Fruit fly (Drosophila melanogaster): Measurements from ENCODE around the gene CG34281.

DNA sequence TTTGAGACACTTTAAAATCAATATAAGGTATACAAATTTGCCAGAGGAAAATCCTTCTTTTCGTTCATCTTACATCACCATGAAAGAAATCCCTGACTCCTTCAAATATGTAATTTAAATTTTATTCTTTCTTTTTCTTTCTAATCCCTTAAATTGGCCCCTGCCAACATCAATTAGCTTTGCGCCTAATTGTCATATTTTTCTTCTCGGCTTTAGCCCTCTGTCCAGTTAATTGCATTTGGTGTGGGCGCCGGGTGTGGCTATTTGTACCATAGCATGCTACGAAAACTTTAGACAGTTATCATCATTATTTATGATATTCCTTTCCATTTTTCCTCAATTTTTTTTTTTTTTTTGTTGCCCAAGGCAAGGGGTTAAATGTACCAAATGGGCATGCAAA lies 17.7 kb downstream of the CG34281 start, which contains the start of gene CG43175:
- no peak for TF ChIP-seq psq (optimal IDR thresholded peaks at IDR 0.05)
- no peak for TF ChIP-seq ttk (optimal IDR thresholded peaks at IDR 0.05)

Measured in Kc167 (cell line).